Fruit fly (Drosophila melanogaster): ENCODE data around the gene cin.

dm6 chrX:254690-255089, 784 bp upstream of the cin start, which contains the start of gene CG42376:
- TF ChIP-seq usp (GFP tag; optimal IDR thresholded peaks at IDR 0.05) (no peak), psq (optimal IDR thresholded peaks at IDR 0.05) (no peak), pan (optimal IDR thresholded peaks at IDR 0.05) (no peak)

Data from whole organism.